Fruit fly (Drosophila melanogaster) whole organism, embryonic: ENCODE results near the gene sick.

ENCODE experiments used
- Adf1 ChIP-seq: fragments of 200-800 bp; sonication (Bioruptor generic); IDR thresholded peaks from 2 replicates; pipeline ENCODE4 v1.3.6; 2022; ENCODE audit warnings: missing biosample characterization, missing genetic modification characterization
- Bteb2 ChIP-seq: fragments of 200-800 bp; sonication (Bioruptor generic); optimal IDR thresholded peaks from 2 replicates; lab custom pipeline; 2016; ENCODE audit warnings: missing biosample characterization, missing genetic modification characterization
- CG11723 ChIP-seq: fragments of 200-800 bp; sonication (Bioruptor generic); optimal IDR thresholded peaks from 2 replicates; lab custom pipeline; 2017; ENCODE audit warnings: missing biosample characterization, mild to moderate bottlenecking, missing genetic modification characterization
- CG12659 ChIP-seq: fragments of 200-800 bp; sonication (Bioruptor generic); optimal IDR thresholded peaks from 3 replicates; lab custom pipeline; 2017; ENCODE audit warnings: mild to moderate bottlenecking, missing biosample characterization, missing genetic modification reagents, missing genetic modification characterization
- CG15601 ChIP-seq: fragments of 200-800 bp; sonication (Bioruptor generic); optimal IDR thresholded peaks from 3 replicates; lab custom pipeline; 2019; ENCODE audit warnings: missing biosample characterization, mild to moderate bottlenecking, missing genetic modification characterization, moderate library complexity
- CG2116 ChIP-seq: fragments of 200-800 bp; sonication (Bioruptor generic); optimal IDR thresholded peaks from 3 replicates; lab custom pipeline; 2018; ENCODE audit warnings: missing biosample characterization, mild to moderate bottlenecking, missing genetic modification characterization
- CG2678 ChIP-seq: fragments of 200-800 bp; sonication (Bioruptor generic); optimal IDR thresholded peaks from 3 replicates; lab custom pipeline; 2019; ENCODE audit warnings: missing biosample characterization, mild to moderate bottlenecking, missing genetic modification characterization, moderate library complexity
- CG30403 ChIP-seq: fragments of 200-800 bp; sonication (Bioruptor generic); optimal IDR thresholded peaks from 3 replicates; lab custom pipeline; 2016; ENCODE audit warnings: missing biosample characterization, missing genetic modification characterization
- CG31441 ChIP-seq: fragments of 200-800 bp; sonication (Bioruptor generic); IDR thresholded peaks from 2 replicates; pipeline ENCODE4 v1.3.6; 2022; ENCODE audit warnings: missing biosample characterization, missing genetic modification characterization
- CG3838 ChIP-seq: fragments of 200-800 bp; sonication (Bioruptor generic); optimal IDR thresholded peaks from 3 replicates; lab custom pipeline; 2016; ENCODE audit warnings: missing biosample characterization, missing genetic modification characterization
- CG4328 ChIP-seq: fragments of 200-800 bp; sonication (Bioruptor generic); optimal IDR thresholded peaks from 3 replicates; lab custom pipeline; 2017; ENCODE audit warnings: missing biosample characterization, missing genetic modification reagents, missing genetic modification characterization
- CG4360 ChIP-seq: fragments of 200-800 bp; sonication (Bioruptor generic); IDR thresholded peaks from 2 replicates; pipeline ENCODE4 v1.3.6; 2022; ENCODE audit warnings: missing biosample characterization, missing genetic modification characterization
- CG8089 ChIP-seq: fragments of 200-800 bp; sonication (Bioruptor generic); optimal IDR thresholded peaks from 3 replicates; lab custom pipeline; 2016; ENCODE audit warnings: missing biosample characterization, missing genetic modification characterization
- D19A ChIP-seq: fragments of 200-800 bp; optimal IDR thresholded peaks from 3 replicates; lab custom pipeline; 2019; ENCODE audit warnings: missing biosample characterization, mild to moderate bottlenecking, missing genetic modification characterization, moderate library complexity
- Dll ChIP-seq: fragments of 200-800 bp; sonication (Bioruptor generic); IDR thresholded peaks from 4 replicates; pipeline ENCODE4 v1.3.6; 2022; ENCODE audit warnings: missing biosample characterization, missing genetic modification characterization; ENCODE audit not compliant: partially characterized antibody
- Doc2 ChIP-seq: fragments of 200-800 bp; sonication (Bioruptor generic); IDR thresholded peaks from 2 replicates; pipeline ENCODE4 v1.3.6; 2022; ENCODE audit warnings: missing biosample characterization, missing genetic modification characterization
- Gug ChIP-seq: fragments of 200-800 bp; sonication (Bioruptor generic); IDR thresholded peaks from 4 replicates; pipeline ENCODE4 v1.3.6; 2022; ENCODE audit warnings: missing biosample characterization, missing genetic modification characterization
- H15 ChIP-seq: fragments of 200-800 bp; sonication (Bioruptor generic); IDR thresholded peaks from 3 replicates; pipeline ENCODE4 v1.3.6; 2022; ENCODE audit warnings: missing biosample characterization, missing genetic modification characterization
- Hand ChIP-seq: fragments of 200-800 bp; sonication (Bioruptor generic); optimal IDR thresholded peaks from 2 replicates; lab custom pipeline; 2017; ENCODE audit warnings: mild to moderate bottlenecking, missing biosample characterization, missing genetic modification reagents, missing genetic modification characterization
- Hmx ChIP-seq: fragments of 200-800 bp; sonication (Bioruptor generic); optimal IDR thresholded peaks from 2 replicates; lab custom pipeline; 2016; ENCODE audit warnings: missing biosample characterization, missing genetic modification characterization
- Hsf ChIP-seq: fragments of 200-800 bp; sonication (Bioruptor generic); optimal IDR thresholded peaks from 3 replicates; lab custom pipeline; 2016; ENCODE audit warnings: missing biosample characterization, missing genetic modification characterization
- Jarid2 ChIP-seq: fragments of 200-800 bp; sonication (Bioruptor generic); optimal IDR thresholded peaks from 3 replicates; lab custom pipeline; 2017; ENCODE audit warnings: mild to moderate bottlenecking, missing biosample characterization, missing genetic modification reagents, missing genetic modification characterization
- Med ChIP-seq: fragments of 200-800 bp; sonication (Bioruptor generic); peaks from one replicate; lab custom pipeline; 2016; ENCODE audit warnings: missing biosample characterization, missing genetic modification characterization, mild to moderate bottlenecking, inconsistent platforms, moderate library complexity
- NC2β ChIP-seq: fragments of 200-800 bp; sonication (Bioruptor generic); optimal IDR thresholded peaks from 2 replicates; lab custom pipeline; 2016; ENCODE audit warnings: missing biosample characterization, missing genetic modification characterization
- Oaz ChIP-seq: fragments of 200-800 bp; sonication (Bioruptor generic); IDR thresholded peaks from 2 replicates; pipeline ENCODE4 v1.3.6; 2022; ENCODE audit warnings: missing biosample characterization, missing genetic modification characterization
- Ravus ChIP-seq: fragments of 200-800 bp; sonication (Bioruptor generic); IDR thresholded peaks from 2 replicates; pipeline ENCODE4 v1.3.6; 2022; ENCODE audit warnings: missing biosample characterization, missing genetic modification characterization
- Sin3A ChIP-seq: fragments of >200 bp; optimal IDR thresholded peaks from 2 replicates; lab custom pipeline; 2018
- Vsx1 ChIP-seq: fragments of 200-800 bp; sonication (Bioruptor generic); optimal IDR thresholded peaks from 2 replicates; lab custom pipeline; 2017; ENCODE audit warnings: missing biosample characterization, mild to moderate bottlenecking, missing genetic modification characterization, missing genetic modification reagents
- ash1 ChIP-seq: fragments of 200-800 bp; sonication (Bioruptor generic); optimal IDR thresholded peaks from 2 replicates; lab custom pipeline; 2018; ENCODE audit warnings: missing biosample characterization, mild to moderate bottlenecking, missing genetic modification characterization
- bcd ChIP-seq: fragments of 200-800 bp; sonication (Bioruptor generic); optimal IDR thresholded peaks from 2 replicates; lab custom pipeline; 2017; ENCODE audit warnings: missing biosample characterization, mild to moderate bottlenecking, missing genetic modification characterization
- bsh ChIP-seq, 2 experiments: fragments of 200-800 bp; sonication (Bioruptor generic); optimal IDR thresholded peaks; 2 replicates each; lab custom pipeline; 2017 to 2018; ENCODE audit warnings: mild to moderate bottlenecking in 2 of 2, missing biosample characterization in 2 of 2, missing genetic modification characterization in 2 of 2, moderate library complexity in 1 of 2
- crp ChIP-seq, 2 experiments: fragments of 200-800 bp; sonication (Bioruptor generic); optimal IDR thresholded peaks; 2 replicates in 1 of 2; 3 replicates in 1 of 2; lab custom pipeline; 2017; ENCODE audit warnings: missing biosample characterization in 2 of 2, missing genetic modification characterization in 2 of 2, mild to moderate bottlenecking in 1 of 2, moderate library complexity in 1 of 2
- exex ChIP-seq: fragments of 200-800 bp; sonication (Bioruptor generic); optimal IDR thresholded peaks from 4 replicates; lab custom pipeline; 2018; ENCODE audit warnings: missing biosample characterization, mild to moderate bottlenecking, missing genetic modification characterization, moderate library complexity
- gem ChIP-seq: fragments of 200-800 bp; sonication (Bioruptor generic); optimal IDR thresholded peaks from 2 replicates; lab custom pipeline; 2019; ENCODE audit warnings: missing biosample characterization, mild to moderate bottlenecking, missing genetic modification characterization, moderate library complexity
- kah ChIP-seq: fragments of 200-800 bp; sonication (Bioruptor generic); optimal IDR thresholded peaks from 2 replicates; lab custom pipeline; 2018; ENCODE audit warnings: missing biosample characterization, mild to moderate bottlenecking, missing genetic modification characterization
- luna ChIP-seq: fragments of 200-800 bp; sonication (Bioruptor generic); optimal IDR thresholded peaks from 2 replicates; lab custom pipeline; 2016; ENCODE audit warnings: missing biosample characterization, missing genetic modification characterization
- nom ChIP-seq: fragments of 200-800 bp; sonication (Bioruptor generic); optimal IDR thresholded peaks from 2 replicates; lab custom pipeline; 2017; ENCODE audit warnings: missing biosample characterization, missing genetic modification characterization, mild to moderate bottlenecking, moderate library complexity, missing genetic modification reagents
- odd ChIP-seq: fragments of 200-800 bp; sonication (Bioruptor generic); optimal IDR thresholded peaks from 2 replicates; lab custom pipeline; 2017; ENCODE audit warnings: missing biosample characterization, mild to moderate bottlenecking, missing genetic modification characterization
- otp ChIP-seq: fragments of 200-800 bp; sonication (Bioruptor generic); IDR thresholded peaks from 3 replicates; pipeline ENCODE4, ENCODE4 v1.3.6; 2022; ENCODE audit warnings: missing biosample characterization, missing genetic modification characterization
- pnt ChIP-seq: fragments of 200-800 bp; sonication (Bioruptor generic); optimal IDR thresholded peaks from 3 replicates; lab custom pipeline; 2016; ENCODE audit warnings: missing biosample characterization, missing genetic modification characterization
- sc ChIP-seq, 3 experiments: fragments of >200 bp in 2 of 3; fragments of 200-800 bp in 1 of 3; sonication (Bioruptor generic) in 1 of 3; optimal IDR thresholded peaks; 2 replicates in 2 of 3; 3 replicates in 1 of 3; lab custom pipeline; 2017; ENCODE audit warnings: mild to moderate bottlenecking in 1 of 3, missing biosample characterization in 1 of 3, missing genetic modification characterization in 1 of 3, missing genetic modification reagents in 1 of 3
- slbo ChIP-seq: fragments of 200-800 bp; sonication (Bioruptor generic); IDR thresholded peaks from 2 replicates; pipeline ENCODE4 v1.3.6; 2022; ENCODE audit warnings: missing biosample characterization, missing genetic modification characterization
- slou ChIP-seq: fragments of 200-800 bp; sonication (Bioruptor generic); optimal IDR thresholded peaks from 3 replicates; lab custom pipeline; 2016; ENCODE audit warnings: missing biosample characterization, missing genetic modification characterization
- so ChIP-seq: fragments of 200-800 bp; sonication (Bioruptor generic); IDR thresholded peaks from 3 replicates; pipeline ENCODE4 v1.3.6; 2022; ENCODE audit warnings: missing biosample characterization, missing genetic modification characterization
- stwl ChIP-seq: fragments of 200-800 bp; sonication (Bioruptor generic); optimal IDR thresholded peaks from 3 replicates; lab custom pipeline; 2018; ENCODE audit warnings: missing biosample characterization, mild to moderate bottlenecking, missing genetic modification characterization, moderate library complexity
- sug ChIP-seq: fragments of 200-800 bp; optimal IDR thresholded peaks from 2 replicates; lab custom pipeline; 2019; ENCODE audit warnings: missing biosample characterization, mild to moderate bottlenecking, missing genetic modification characterization, moderate library complexity
- tll ChIP-seq, 2 experiments: fragments of 200-800 bp in 1 of 2; fragments of >200 bp in 1 of 2; sonication (Bioruptor generic) in 1 of 2; optimal IDR thresholded peaks; 2 replicates each; lab custom pipeline; 2017 to 2019; ENCODE audit warnings: missing biosample characterization in 2 of 2, missing genetic modification characterization in 2 of 2, mild to moderate bottlenecking in 1 of 2, moderate library complexity in 1 of 2
- unpg ChIP-seq: fragments of 200-800 bp; sonication (Bioruptor generic); optimal IDR thresholded peaks from 3 replicates; lab custom pipeline; 2018; ENCODE audit warnings: missing biosample characterization, mild to moderate bottlenecking, missing genetic modification characterization, moderate library complexity

The sick gene

DNA sequence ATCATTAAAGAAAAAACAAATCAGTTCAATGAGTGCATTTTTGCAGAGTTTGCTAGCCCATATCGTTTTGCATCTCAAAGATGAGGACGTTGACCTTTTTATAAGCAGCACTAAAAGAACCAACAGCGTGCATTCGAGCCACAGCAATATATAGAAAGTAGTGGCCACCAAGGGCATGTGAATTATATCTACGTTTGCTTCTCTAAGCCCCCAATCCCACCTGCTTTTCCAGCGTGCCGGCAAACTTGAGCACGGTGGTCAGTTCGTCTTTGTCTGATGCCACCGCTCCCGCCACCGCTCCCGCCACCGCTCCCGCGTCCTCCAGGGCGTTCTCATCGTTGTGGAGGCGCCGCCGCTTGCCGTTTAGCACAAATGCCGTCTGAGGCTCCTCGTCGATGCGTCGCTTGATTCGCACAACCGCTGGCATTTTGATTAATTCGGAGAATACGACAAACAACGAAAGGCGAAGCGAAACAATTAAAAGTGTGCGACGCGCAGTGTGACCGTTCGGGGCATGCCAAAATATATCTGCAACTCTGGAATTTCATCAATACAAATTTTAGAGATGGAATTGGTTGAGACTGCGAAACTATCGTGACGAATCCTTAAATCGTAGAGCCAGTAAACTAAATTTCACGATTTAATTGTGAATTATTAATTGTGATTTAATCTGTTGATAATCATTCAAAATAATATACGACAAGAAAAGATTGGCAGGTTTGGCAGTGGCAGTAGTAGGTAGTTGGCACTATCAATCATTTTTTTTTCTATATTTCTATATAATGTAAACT, 650 bp upstream of the sick start (continued):
- TF ChIP-seq ash1 (no peak), exex (tag; lab: Kevin White, UChicago) (no peak), Jarid2 (GFP tag; lab: Kevin White, UChicago) (no peak), Dll (GFP tag; lab: Robert Waterston, UW) (peak; percentile 80), Doc2 (GFP tag; lab: Robert Waterston, UW) (no peak), bcd (peak; percentile 39), slou (GFP tag; lab: Kevin White, UChicago) (no peak), kah (GFP tag; lab: Kevin White, UChicago) (no peak), CG15601 (peak; percentile 30), CG31441 (GFP tag; lab: Robert Waterston, UW) (peak; percentile 66), stwl (tag; lab: Kevin White, UChicago) (peak; percentile 90), Adf1 (GFP tag; lab: Robert Waterston, UW) (no peak), Vsx1 (no peak), bsh (GFP tag; optimal IDR thresholded peaks at IDR 0.05; lab: Kevin White, UChicago) (peak in 1 of 2 experiments; percentile 32), pnt (GFP tag; lab: Kevin White, UChicago) (peak; percentile 47), Sin3A (peak; percentile 58), sc (optimal IDR thresholded peaks at IDR 0.05; lab: Kevin White, UChicago) (no peak), sc (GFP tag; optimal IDR thresholded peaks at IDR 0.05; lab: Kevin White, UChicago) (no peak), gem (tag; lab: Kevin White, UChicago) (peak; percentile 58), tll (GFP tag; optimal IDR thresholded peaks at IDR 0.05; lab: Kevin White, UChicago) (no peak), CG4360 (GFP tag; lab: Robert Waterston, UW) (no peak), Hand (GFP tag; lab: Kevin White, UChicago) (no peak), D19A (tag; lab: Kevin White, UChicago) (peak; percentile 41), CG11723 (GFP tag; lab: Kevin White, UChicago) (peak; percentile 24), nom (GFP tag; lab: Kevin White, UChicago) (no peak), odd (GFP tag; lab: Kevin White, UChicago) (no peak), CG2678 (tag; lab: Kevin White, UChicago) (peak; percentile 33), CG12659 (GFP tag; lab: Kevin White, UChicago) (peak; percentile 71), luna (GFP tag; lab: Kevin White, UChicago) (no peak), crp (GFP tag; optimal IDR thresholded peaks at IDR 0.05; lab: Kevin White, UChicago) (peak in 1 of 2 experiments; percentile 67), CG3838 (GFP tag; lab: Kevin White, UChicago) (no peak), CG30403 (peak; percentile 66), otp (GFP tag; lab: Robert Waterston, UW) (no peak), Ravus (GFP tag; lab: Robert Waterston, UW) (no peak), CG4328 (GFP tag; lab: Kevin White, UChicago) (no peak), Hsf (GFP tag; lab: Kevin White, UChicago) (peak; percentile 62), so (GFP tag; lab: Robert Waterston, UW) (no peak), slbo (GFP tag; lab: Robert Waterston, UW) (peak; percentile 76), Oaz (GFP tag; lab: Robert Waterston, UW) (no peak), Hmx (GFP tag; lab: Kevin White, UChicago) (peak; percentile 36), NC2β (peak; percentile 17), CG2116 (GFP tag; lab: Kevin White, UChicago) (peak; percentile 92), Gug (peak; percentile 49; the same call in 2 of the 4 replicates), sug (tag; lab: Kevin White, UChicago) (peak; percentile 31), Med (peak; percentile 80), H15 (0 out of 3 replicates have a peak, but pooled peaks have one; percentile 44), Bteb2 (GFP tag; lab: Kevin White, UChicago) (peak; percentile 31), unpg (GFP tag; lab: Kevin White, UChicago) (no peak), CG8089 (GFP tag; lab: Kevin White, UChicago) (no peak)
